Fruit fly (Drosophila melanogaster) whole organism, embryonic: ENCODE results near the gene mRpL13.
A peak's percentile ranks its signal among the peaks of the same experiment; 100 is the strongest.

Source experiments
- Atf3 ChIP-seq: fragments of 200-800 bp; sonication (Bioruptor generic); optimal IDR thresholded peaks from 3 replicates; lab custom pipeline; 2016; ENCODE audit warnings: missing biosample characterization, missing genetic modification characterization
- B-H1 ChIP-seq: fragments of 200-800 bp; sonication (Bioruptor generic); IDR thresholded peaks from 3 replicates; pipeline ENCODE4 v1.3.6; 2022; ENCODE audit warnings: missing biosample characterization, missing genetic modification characterization
- CG11723 ChIP-seq: fragments of 200-800 bp; sonication (Bioruptor generic); optimal IDR thresholded peaks from 2 replicates; lab custom pipeline; 2017; ENCODE audit warnings: missing biosample characterization, mild to moderate bottlenecking, missing genetic modification characterization
- CG13775 ChIP-seq: fragments of 200-800 bp; sonication (Bioruptor generic); optimal IDR thresholded peaks from 3 replicates; lab custom pipeline; 2017; ENCODE audit warnings: missing biosample characterization, mild to moderate bottlenecking, missing genetic modification characterization
- CG17328 ChIP-seq: fragments of 200-800 bp; sonication (Bioruptor generic); IDR thresholded peaks from 2 replicates; pipeline ENCODE4 v1.3.6; 2022; ENCODE audit warnings: missing biosample characterization, missing genetic modification characterization
- CG2120 ChIP-seq: fragments of 200-800 bp; sonication (Bioruptor generic); optimal IDR thresholded peaks from 3 replicates; lab custom pipeline; 2016; ENCODE audit warnings: missing biosample characterization, missing genetic modification characterization
- CG2712 ChIP-seq: fragments of 200-800 bp; optimal IDR thresholded peaks from 3 replicates; lab custom pipeline; 2019; ENCODE audit warnings: missing biosample characterization, mild to moderate bottlenecking, missing genetic modification characterization, moderate library complexity
- CG30020 ChIP-seq: fragments of 200-800 bp; optimal IDR thresholded peaks from 2 replicates; lab custom pipeline; 2019; ENCODE audit warnings: missing biosample characterization, mild to moderate bottlenecking, missing genetic modification characterization, moderate library complexity
- CG30431 ChIP-seq: fragments of 200-800 bp; sonication (Bioruptor generic); optimal IDR thresholded peaks from 2 replicates; lab custom pipeline; 2017; ENCODE audit warnings: missing biosample characterization, missing genetic modification characterization
- CG33213 ChIP-seq: fragments of 200-800 bp; sonication (Bioruptor generic); optimal IDR thresholded peaks from 3 replicates; lab custom pipeline; 2016; ENCODE audit warnings: missing biosample characterization, missing genetic modification characterization
- CG3726 ChIP-seq: fragments of 200-800 bp; sonication (Bioruptor generic); IDR thresholded peaks from 3 replicates; pipeline ENCODE4, ENCODE4 v1.3.6; 2022; ENCODE audit warnings: missing biosample characterization, missing genetic modification characterization
- CG4424 ChIP-seq: fragments of 200-800 bp; sonication (Bioruptor generic); optimal IDR thresholded peaks from 3 replicates; lab custom pipeline; 2016; ENCODE audit warnings: missing biosample characterization, missing genetic modification characterization
- CG6272 ChIP-seq: fragments of 200-800 bp; sonication (Bioruptor generic); IDR thresholded peaks from 2 replicates; pipeline ENCODE4 v1.3.6; 2022; ENCODE audit warnings: missing biosample characterization, missing genetic modification characterization
- CG6813 ChIP-seq: fragments of 200-800 bp; sonication (Bioruptor generic); optimal IDR thresholded peaks from 2 replicates; lab custom pipeline; 2017; ENCODE audit warnings: missing biosample characterization, missing genetic modification characterization, mild to moderate bottlenecking, moderate library complexity, missing genetic modification reagents
- CG7745 ChIP-seq: fragments of 200-800 bp; sonication (Bioruptor generic); optimal IDR thresholded peaks from 2 replicates; lab custom pipeline; 2018; ENCODE audit warnings: missing biosample characterization, mild to moderate bottlenecking, missing genetic modification characterization, moderate library complexity
- CG8388 ChIP-seq: fragments of 200-800 bp; sonication (Bioruptor generic); optimal IDR thresholded peaks from 2 replicates; lab custom pipeline; 2019; ENCODE audit warnings: missing biosample characterization, mild to moderate bottlenecking, missing genetic modification characterization, moderate library complexity
- D19B ChIP-seq: fragments of 200-800 bp; sonication (Bioruptor generic); optimal IDR thresholded peaks from 2 replicates; lab custom pipeline; 2017; ENCODE audit warnings: missing biosample characterization, mild to moderate bottlenecking, missing genetic modification characterization
- Hr3 ChIP-seq: fragments of 200-800 bp; sonication (Bioruptor generic); optimal IDR thresholded peaks from 3 replicates; lab custom pipeline; 2016; ENCODE audit warnings: missing biosample characterization, missing genetic modification characterization
- Lim3 ChIP-seq: fragments of 200-800 bp; sonication (Bioruptor generic); IDR thresholded peaks from 2 replicates; pipeline ENCODE4 v1.3.6; 2022; ENCODE audit warnings: missing biosample characterization, missing genetic modification characterization
- Myb ChIP-seq: fragments of 200-800 bp; sonication (Bioruptor generic); optimal IDR thresholded peaks from 2 replicates; lab custom pipeline; 2016; ENCODE audit warnings: missing biosample characterization, missing genetic modification characterization
- NC2β ChIP-seq: fragments of 200-800 bp; sonication (Bioruptor generic); optimal IDR thresholded peaks from 2 replicates; lab custom pipeline; 2016; ENCODE audit warnings: missing biosample characterization, missing genetic modification characterization
- NFAT ChIP-seq: fragments of 200-800 bp; sonication (Bioruptor generic); IDR thresholded peaks from 2 replicates; pipeline ENCODE4 v1.3.6; 2022; ENCODE audit warnings: missing biosample characterization, missing genetic modification characterization
- Nf-YB ChIP-seq: fragments of 200-800 bp; sonication (Bioruptor generic); optimal IDR thresholded peaks from 3 replicates; lab custom pipeline; 2019; ENCODE audit warnings: missing biosample characterization, mild to moderate bottlenecking, missing genetic modification characterization, moderate library complexity
- Nf-YC ChIP-seq: fragments of 200-800 bp; optimal IDR thresholded peaks from 3 replicates; lab custom pipeline; 2019; ENCODE audit warnings: missing biosample characterization, mild to moderate bottlenecking, missing genetic modification characterization, moderate library complexity
- Tbp ChIP-seq: fragments of >200 bp; optimal IDR thresholded peaks from 2 replicates; lab custom pipeline; 2018; ENCODE audit warnings: missing biosample characterization, missing genetic modification characterization
- Xbp1 ChIP-seq: fragments of 200-800 bp; sonication (Bioruptor generic); optimal IDR thresholded peaks from 3 replicates; lab custom pipeline; 2016; ENCODE audit warnings: missing biosample characterization, mild to moderate bottlenecking, missing genetic modification characterization
- al ChIP-seq: fragments of 200-800 bp; sonication (Bioruptor generic); IDR thresholded peaks from 2 replicates; pipeline ENCODE4 v1.3.6; 2022; ENCODE audit warnings: missing biosample characterization, missing genetic modification characterization
- aop ChIP-seq: fragments of 200-800 bp; sonication (Bioruptor generic); IDR thresholded peaks from 2 replicates; pipeline ENCODE4 v1.3.6; 2022; ENCODE audit warnings: missing biosample characterization, missing genetic modification characterization
- ara ChIP-seq: fragments of 200-800 bp; sonication (Bioruptor generic); IDR thresholded peaks from 2 replicates; pipeline ENCODE4 v1.3.6; 2022; ENCODE audit warnings: missing biosample characterization, missing genetic modification characterization
- bbx ChIP-seq: fragments of 200-800 bp; sonication (Bioruptor generic); IDR thresholded peaks from 2 replicates; pipeline ENCODE4 v1.3.6; 2022; ENCODE audit warnings: missing biosample characterization, missing genetic modification characterization; ENCODE audit not compliant: partially characterized antibody
- bowl ChIP-seq: fragments of 200-800 bp; sonication (Bioruptor generic); IDR thresholded peaks from 2 replicates; pipeline ENCODE4 v1.3.6; 2022; ENCODE audit warnings: missing biosample characterization, missing genetic modification characterization
- chif ChIP-seq, 2 experiments: fragments of 200-800 bp; sonication (Bioruptor generic); optimal IDR thresholded peaks; 3 replicates each; lab custom pipeline; 2016; ENCODE audit warnings: missing biosample characterization in 2 of 2, missing genetic modification characterization in 2 of 2
- chinmo ChIP-seq: fragments of 200-800 bp; sonication (Bioruptor generic); IDR thresholded peaks from 4 replicates; pipeline ENCODE4 v1.3.6; 2022; ENCODE audit warnings: missing biosample characterization, missing genetic modification characterization; ENCODE audit not compliant: partially characterized antibody
- chn ChIP-seq: fragments of 200-800 bp; sonication (Bioruptor generic); optimal IDR thresholded peaks from 2 replicates; lab custom pipeline; 2016; ENCODE audit warnings: missing biosample characterization, missing genetic modification characterization
- emc ChIP-seq: fragments of 200-800 bp; sonication (Bioruptor generic); optimal IDR thresholded peaks from 2 replicates; lab custom pipeline; 2016; ENCODE audit warnings: missing biosample characterization, missing genetic modification characterization
- ken ChIP-seq: fragments of 200-800 bp; sonication (Bioruptor generic); IDR thresholded peaks from 3 replicates; pipeline ENCODE4 v1.3.6; 2022; ENCODE audit warnings: missing biosample characterization, missing genetic modification characterization
- knrl ChIP-seq: fragments of 200-800 bp; sonication (Bioruptor generic); IDR thresholded peaks from 3 replicates; pipeline ENCODE4 v1.3.6; 2022; ENCODE audit warnings: missing biosample characterization, missing genetic modification characterization; ENCODE audit not compliant: partially characterized antibody
- lmd ChIP-seq: fragments of 200-800 bp; sonication (Bioruptor generic); IDR thresholded peaks from 2 replicates; pipeline ENCODE4 v1.3.6; 2022; ENCODE audit warnings: missing biosample characterization, missing genetic modification characterization
- mam ChIP-seq: fragments of 200-800 bp; sonication (Bioruptor generic); optimal IDR thresholded peaks from 3 replicates; lab custom pipeline; 2016; ENCODE audit warnings: missing biosample characterization, missing genetic modification characterization
- mld ChIP-seq: fragments of 200-800 bp; sonication (Bioruptor generic); IDR thresholded peaks from 3 replicates; pipeline ENCODE4 v1.3.6; 2022; ENCODE audit warnings: missing biosample characterization, missing genetic modification characterization; ENCODE audit not compliant: partially characterized antibody
- oc ChIP-seq: fragments of 200-800 bp; sonication (Bioruptor generic); optimal IDR thresholded peaks from 2 replicates; lab custom pipeline; 2018; ENCODE audit warnings: missing biosample characterization, mild to moderate bottlenecking, missing genetic modification characterization, moderate library complexity
- p53 ChIP-seq: fragments of 200-800 bp; sonication (Bioruptor generic); optimal IDR thresholded peaks from 2 replicates; lab custom pipeline; 2016; ENCODE audit warnings: missing biosample characterization, missing genetic modification characterization
- pnt ChIP-seq: fragments of 200-800 bp; sonication (Bioruptor generic); optimal IDR thresholded peaks from 3 replicates; lab custom pipeline; 2016; ENCODE audit warnings: missing biosample characterization, missing genetic modification characterization
- prd ChIP-seq, 3 experiments: fragments of >200 bp in 2 of 3; fragments of 200-800 bp in 1 of 3; sonication (Bioruptor generic) in 1 of 3; optimal IDR thresholded peaks in 2 of 3; IDR thresholded peaks in 1 of 3; 2 replicates in 2 of 3; 3 replicates in 1 of 3; pipeline versions ENCODE4 v1.3.6 to Lab custom; 2017 to 2022; ENCODE audit warnings: missing biosample characterization in 1 of 3, missing genetic modification characterization in 1 of 3
- ro ChIP-seq: fragments of 200-800 bp; sonication (Bioruptor generic); IDR thresholded peaks from 2 replicates; pipeline ENCODE4 v1.3.6; 2022; ENCODE audit warnings: missing biosample characterization, missing genetic modification characterization
- run ChIP-seq: fragments of 200-800 bp; sonication (Bioruptor generic); optimal IDR thresholded peaks from 3 replicates; lab custom pipeline; 2018; ENCODE audit warnings: missing biosample characterization, mild to moderate bottlenecking, missing genetic modification characterization
- sob ChIP-seq: fragments of 200-800 bp; sonication (Bioruptor generic); IDR thresholded peaks from 2 replicates; pipeline ENCODE4 v1.3.6; 2022; ENCODE audit warnings: missing biosample characterization, missing genetic modification characterization
- ssp ChIP-seq: fragments of 200-800 bp; sonication (Bioruptor generic); IDR thresholded peaks from 2 replicates; pipeline ENCODE4 v1.3.6; 2022; ENCODE audit warnings: missing biosample characterization, missing genetic modification characterization
- twi ChIP-seq: fragments of 200-800 bp; optimal IDR thresholded peaks from 2 replicates; lab custom pipeline; 2019; ENCODE audit warnings: missing biosample characterization, mild to moderate bottlenecking, missing genetic modification characterization, moderate library complexity
- unc-4 ChIP-seq: fragments of 200-800 bp; sonication (Bioruptor generic); IDR thresholded peaks from 2 replicates; pipeline ENCODE4 v1.3.6; 2022; ENCODE audit warnings: missing biosample characterization, missing genetic modification characterization; ENCODE audit not compliant: partially characterized antibody
- zen2 ChIP-seq: fragments of 200-800 bp; sonication (Bioruptor generic); IDR thresholded peaks from 3 replicates; pipeline ENCODE4 v1.3.6; 2022; ENCODE audit warnings: missing biosample characterization, missing genetic modification characterization; ENCODE audit not compliant: partially characterized antibody

The mRpL13 gene

DNA sequence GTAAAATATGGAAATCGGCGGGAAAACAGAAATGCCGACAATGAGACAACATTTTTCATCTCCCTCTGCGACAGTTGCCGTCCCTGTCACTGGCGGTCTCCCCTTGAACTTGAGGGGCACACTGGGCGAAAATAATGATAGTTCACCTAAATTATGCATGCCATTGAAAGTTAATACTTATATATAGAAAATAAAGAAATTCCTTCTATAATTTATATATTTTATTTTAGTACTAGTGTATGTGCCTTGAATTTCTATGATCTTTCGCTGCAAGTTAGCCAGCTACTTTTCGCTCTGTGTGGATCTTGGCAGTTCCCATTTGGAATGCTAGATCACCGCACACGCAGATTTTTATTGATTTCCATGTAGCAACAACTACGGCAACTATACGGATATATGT, 47.6 kb upstream of the mRpL13 start (continued):
- no peak for TF ChIP-seq Tbp (GFP tag; lab: Kevin White, UChicago)
- TF ChIP-seq pnt (GFP tag; lab: Kevin White, UChicago) = no peak
- TF ChIP-seq NC2β = no peak
- TF ChIP-seq CG4424 (GFP tag; lab: Kevin White, UChicago) = peak; percentile 46
- TF ChIP-seq CG2120 (GFP tag; lab: Kevin White, UChicago) = no peak
- no peak for TF ChIP-seq unc-4 (GFP tag; lab: Robert Waterston, UW)
- TF ChIP-seq CG3726 (GFP tag; lab: Robert Waterston, UW) = no peak
- TF ChIP-seq mam (GFP tag; lab: Kevin White, UChicago) = no peak
- no peak for TF ChIP-seq p53 (GFP tag; lab: Kevin White, UChicago)
- no peak for TF ChIP-seq bowl (GFP tag; lab: Robert Waterston, UW)
- TF ChIP-seq NFAT (GFP tag; lab: Robert Waterston, UW) = no peak
- peak; percentile 53 for TF ChIP-seq lmd
- TF ChIP-seq CG11723 (GFP tag; lab: Kevin White, UChicago) = no peak
- TF ChIP-seq chif (GFP tag; optimal IDR thresholded peaks at IDR 0.05; lab: Kevin White, UChicago) = no peak
- no peak for TF ChIP-seq CG30020 (tag; lab: Kevin White, UChicago)
- no peak for TF ChIP-seq emc (GFP tag; lab: Kevin White, UChicago)
- no peak; the same call in 1 of the 2 replicates for TF ChIP-seq sob (GFP tag; lab: Robert Waterston, UW)
- no peak for TF ChIP-seq Myb (GFP tag; lab: Kevin White, UChicago)
- peak; percentile 26 for TF ChIP-seq twi (tag; lab: Kevin White, UChicago)
- TF ChIP-seq Atf3 (GFP tag; lab: Kevin White, UChicago) = no peak
- TF ChIP-seq B-H1 = 0 out of 3 replicates have a peak, but pooled peaks have one; percentile 13
- no peak for TF ChIP-seq mld
- no peak for TF ChIP-seq Hr3 (GFP tag; lab: Kevin White, UChicago)
- TF ChIP-seq ken = no peak
- TF ChIP-seq CG6272 (GFP tag; lab: Robert Waterston, UW) = no peak
- TF ChIP-seq ssp = peak; percentile 29; the same call in 1 of the 2 replicates
- TF ChIP-seq Xbp1 = peak; percentile 39
- TF ChIP-seq CG2712 (tag; lab: Kevin White, UChicago) = peak; percentile 83
- TF ChIP-seq Nf-YB = no peak
- no peak for TF ChIP-seq prd (optimal IDR thresholded peaks at IDR 0.05; lab: Kevin White, UChicago)
- TF ChIP-seq prd (GFP tag; IDR thresholded peaks at IDR 0.05; lab: Robert Waterston, UW) = peak; percentile 72
- TF ChIP-seq CG6813 (GFP tag; lab: Kevin White, UChicago) = peak; percentile 40
- no peak for TF ChIP-seq al (GFP tag; lab: Robert Waterston, UW)
- TF ChIP-seq CG30431 (GFP tag; lab: Kevin White, UChicago) = no peak
- TF ChIP-seq CG17328 (GFP tag; lab: Robert Waterston, UW) = peak; percentile 41; the same call in 1 of the 2 replicates
- TF ChIP-seq CG7745 = no peak
- TF ChIP-seq zen2 (GFP tag; lab: Robert Waterston, UW) = no peak
- TF ChIP-seq chinmo = no peak
- peak; percentile 73; the same call in 1 of the 2 replicates for TF ChIP-seq ara (GFP tag; lab: Robert Waterston, UW)
- TF ChIP-seq ro (GFP tag; lab: Robert Waterston, UW) = no peak
- TF ChIP-seq CG8388 (GFP tag; lab: Kevin White, UChicago) = peak; percentile 48
- TF ChIP-seq D19B (GFP tag; lab: Kevin White, UChicago) = no peak
- no peak for TF ChIP-seq aop (GFP tag; lab: Robert Waterston, UW)
- no peak for TF ChIP-seq Lim3 (GFP tag; lab: Robert Waterston, UW)
- no peak for TF ChIP-seq CG33213 (GFP tag; lab: Kevin White, UChicago)
- no peak for TF ChIP-seq Nf-YC (tag; lab: Kevin White, UChicago)
- no peak for TF ChIP-seq run (tag; lab: Kevin White, UChicago)
- TF ChIP-seq knrl = no peak
- TF ChIP-seq chn (GFP tag; lab: Kevin White, UChicago) = no peak
- no peak for TF ChIP-seq CG13775
- TF ChIP-seq oc = no peak
- TF ChIP-seq bbx = no peak
